Worm (Caenorhabditis elegans) whole organism, L2 larva: Measurements from ENCODE around the gene F28H6.6.

ENCODE experiments used
- F13H6.1 ChIP-seq: sonication (generic microtip); optimal IDR thresholded peaks from 2 replicates; lab custom pipeline; 2016; ENCODE audit warnings: missing genetic modification characterization, missing compliant biosample characterization
- R02D3.7 ChIP-seq: fragments of 150-350 bp; optimal IDR thresholded peaks from 2 replicates; lab custom pipeline; 2014; ENCODE audit warnings: missing biosample characterization, missing genetic modification characterization
- Y55F3AM.14 ChIP-seq: fragments of 200-800 bp; sonication (Bioruptor generic); optimal IDR thresholded peaks from 2 replicates; lab custom pipeline; 2018; ENCODE audit warnings: mild to moderate bottlenecking, missing genetic modification characterization, missing compliant biosample characterization
- ZK546.5 ChIP-seq: sonication (generic microtip); optimal IDR thresholded peaks from 2 replicates; lab custom pipeline; 2017; ENCODE audit warnings: missing biosample characterization, missing genetic modification characterization
- ama-1 ChIP-seq: fragments of 150-350 bp; optimal IDR thresholded peaks from 2 replicates; lab custom pipeline; 2018; ENCODE audit warnings: inconsistent platforms
- blmp-1 ChIP-seq: sonication (generic microtip); optimal IDR thresholded peaks from 2 replicates; lab custom pipeline; 2017; ENCODE audit warnings: missing genetic modification characterization, mild to moderate bottlenecking, missing compliant biosample characterization, antibody characterized with exemption, moderate library complexity; ENCODE audit not compliant: insufficient read depth
- crh-2 ChIP-seq: sonication (generic microtip); optimal IDR thresholded peaks from 2 replicates; lab custom pipeline; 2017; ENCODE audit warnings: missing biosample characterization, missing genetic modification characterization
- elt-1 ChIP-seq: fragments of 150-350 bp; optimal IDR thresholded peaks from 2 replicates; lab custom pipeline; 2014; ENCODE audit warnings: missing biosample characterization, missing genetic modification characterization
- fos-1 ChIP-seq: fragments of 150-350 bp; optimal IDR thresholded peaks from 2 replicates; lab custom pipeline; 2014; ENCODE audit warnings: missing biosample characterization, missing genetic modification characterization
- lin-11 ChIP-seq: fragments of 150-350 bp; sonication (generic microtip); optimal IDR thresholded peaks from 2 replicates; lab custom pipeline; 2014; ENCODE audit warnings: missing biosample characterization, missing genetic modification characterization, inconsistent platforms, mixed read lengths
- nhr-10 ChIP-seq: sonication (generic microtip); optimal IDR thresholded peaks from 2 replicates; lab custom pipeline; 2017; ENCODE audit warnings: missing biosample characterization, missing genetic modification characterization
- nhr-12 ChIP-seq: fragments of 150-350 bp; optimal IDR thresholded peaks from 2 replicates; lab custom pipeline; 2014; ENCODE audit warnings: missing biosample characterization, missing genetic modification characterization
- nhr-129 ChIP-seq: fragments of 150-350 bp; optimal IDR thresholded peaks from 2 replicates; lab custom pipeline; 2014; ENCODE audit warnings: missing biosample characterization, missing genetic modification characterization
- nhr-21 ChIP-seq: fragments of 150-350 bp; optimal IDR thresholded peaks from 2 replicates; lab custom pipeline; 2014; ENCODE audit warnings: missing biosample characterization, missing genetic modification characterization
- nhr-23 ChIP-seq: fragments of 150-350 bp; optimal IDR thresholded peaks from 2 replicates; lab custom pipeline; 2014; ENCODE audit warnings: missing biosample characterization, missing genetic modification reagents, missing genetic modification characterization
- nhr-237 ChIP-seq: fragments of 150-350 bp; optimal IDR thresholded peaks from 2 replicates; lab custom pipeline; 2014; ENCODE audit warnings: missing biosample characterization, missing genetic modification characterization
- nhr-6 ChIP-seq: fragments of 150-350 bp; optimal IDR thresholded peaks from 2 replicates; lab custom pipeline; 2014; ENCODE audit warnings: missing biosample characterization, missing genetic modification characterization
- peb-1 ChIP-seq: fragments of 150-350 bp; optimal IDR thresholded peaks from 2 replicates; lab custom pipeline; 2014; ENCODE audit warnings: missing biosample characterization, missing genetic modification characterization
- sem-4 ChIP-seq: fragments of 150-350 bp; optimal IDR thresholded peaks from 2 replicates; lab custom pipeline; 2014; ENCODE audit warnings: missing biosample characterization, missing genetic modification reagents, missing genetic modification characterization
- skn-1 ChIP-seq: sonication (generic microtip); optimal IDR thresholded peaks from 2 replicates; lab custom pipeline; 2017; ENCODE audit warnings: missing biosample characterization, missing genetic modification characterization
- sma-3 ChIP-seq: sonication (generic microtip); optimal IDR thresholded peaks from 2 replicates; lab custom pipeline; 2016; ENCODE audit warnings: missing genetic modification reagents, missing genetic modification characterization, missing compliant biosample characterization
- sma-9 ChIP-seq, 2 experiments: fragments of 150-350 bp in 1 of 2; sonication (generic microtip) in 1 of 2; optimal IDR thresholded peaks; 2 replicates each; lab custom pipeline; 2014 to 2016; ENCODE audit warnings: missing genetic modification characterization in 2 of 2, mild to moderate bottlenecking in 1 of 2, missing biosample characterization in 1 of 2, missing compliant biosample characterization in 1 of 2, missing genetic modification reagents in 1 of 2, moderate library complexity in 1 of 2
- snpc-4 ChIP-seq: fragments of 150-350 bp; optimal IDR thresholded peaks from 2 replicates; lab custom pipeline; 2014; ENCODE audit warnings: missing biosample characterization, missing genetic modification characterization
- unc-55 ChIP-seq: fragments of 150-350 bp; sonication (generic microtip); optimal IDR thresholded peaks from 3 replicates; lab custom pipeline; 2014; ENCODE audit warnings: missing biosample characterization, missing genetic modification reagents, missing genetic modification characterization
- unc-62 ChIP-seq: fragments of 150-350 bp; optimal IDR thresholded peaks from 2 replicates; lab custom pipeline; 2014; ENCODE audit warnings: missing biosample characterization, missing genetic modification reagents, missing genetic modification characterization
- ztf-1 ChIP-seq: fragments of 200-800 bp; sonication (Bioruptor generic); conservative IDR thresholded peaks from 2 replicates; pipeline ENCODE4 v1.3.6; 2022; ENCODE audit warnings: missing genetic modification characterization, missing compliant biosample characterization
- ztf-11 ChIP-seq: sonication (generic microtip); optimal IDR thresholded peaks from 2 replicates; lab custom pipeline; 2017; ENCODE audit warnings: missing biosample characterization, missing genetic modification characterization

Gene F28H6.6

DNA sequence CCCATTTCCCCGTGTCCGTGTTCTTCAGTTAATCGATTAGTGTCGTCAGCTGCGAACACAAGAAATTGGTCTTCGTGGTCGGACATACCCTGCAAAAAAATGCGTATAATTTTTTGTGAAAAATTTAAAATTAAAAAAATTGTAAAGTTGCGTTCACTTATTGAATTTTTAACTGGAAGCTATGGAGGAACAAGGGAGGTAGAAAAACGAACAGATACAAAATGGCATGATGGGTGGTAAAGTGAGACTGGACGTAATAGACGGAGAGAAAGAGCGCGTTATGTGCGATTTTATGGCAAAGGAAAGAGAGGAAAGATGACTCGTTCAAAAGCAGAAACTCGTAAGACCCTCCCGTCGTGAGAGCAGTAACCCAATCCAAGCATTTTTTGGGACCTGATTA is 41.4 kb downstream of the F28H6.6 start, which contains the start of gene C33G3.6:
Gene C33G3.6 (minus strand): TSS at position 101 of the 400 bp plus-strand sequence.
- TF ChIP-seq ama-1 (lab: Kevin White, UChicago) (no peak), nhr-129 (tag; lab: Kevin White, UChicago) (no peak)
- TF ChIP-seq, all 48 proteins: peak for 0

DNA sequence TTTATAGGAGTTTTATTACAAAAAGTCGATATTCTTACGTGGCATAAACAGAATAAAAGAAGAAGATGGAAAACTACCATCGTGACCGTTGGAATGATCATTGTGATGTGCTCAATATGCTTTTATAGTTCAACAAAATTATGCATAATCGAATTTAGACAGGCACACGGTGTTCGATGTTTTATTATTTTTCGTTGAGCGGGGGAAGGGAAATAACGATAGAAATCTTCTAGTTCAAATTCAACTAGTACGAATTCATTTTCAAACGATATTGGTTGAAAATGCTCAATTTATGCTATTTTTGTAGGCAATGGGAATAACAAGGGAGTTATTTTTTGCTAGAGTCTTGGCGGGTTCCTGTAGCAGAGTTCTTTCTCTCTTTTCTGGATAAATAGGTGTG is 47.1 kb downstream of the F28H6.6 start, which contains the start of gene C33G3.5:
Gene C33G3.5 (minus strand): TSS at position 101 of the 400 bp plus-strand sequence.
- no peak for TF ChIP-seq ztf-1 (GFP tag; lab: Robert Waterston, UW)
- no peak for TF ChIP-seq F13H6.1 (tag; lab: Kevin White, UChicago)
- no peak for TF ChIP-seq ztf-11 (tag; lab: Kevin White, UChicago)
- TF ChIP-seq snpc-4 (tag; lab: Kevin White, UChicago): no peak
- no peak for TF ChIP-seq nhr-6 (tag; lab: Kevin White, UChicago)
- TF ChIP-seq Y55F3AM.14 (GFP tag; lab: Kevin White, UChicago): no peak
- no peak for TF ChIP-seq skn-1
- no peak for TF ChIP-seq ZK546.5
- TF ChIP-seq unc-55: no peak
- no peak for TF ChIP-seq sem-4
- TF ChIP-seq nhr-237 (tag; lab: Kevin White, UChicago): no peak
- no peak for TF ChIP-seq ama-1 (lab: Kevin White, UChicago)
- TF ChIP-seq nhr-10: no peak
- no peak for TF ChIP-seq peb-1 (tag; lab: Kevin White, UChicago)
- TF ChIP-seq unc-62 (GFP tag; lab: Kevin White, UChicago): no peak
- TF ChIP-seq nhr-23 (tag; lab: Kevin White, UChicago): no peak
- no peak for TF ChIP-seq sma-9 (GFP tag; optimal IDR thresholded peaks at IDR 0.05; lab: Kevin White, UChicago)
- TF ChIP-seq sma-9 (tag; optimal IDR thresholded peaks at IDR 0.05; lab: Kevin White, UChicago): no peak
- TF ChIP-seq lin-11 (tag; lab: Kevin White, UChicago): no peak
- no peak for TF ChIP-seq nhr-21
- no peak for TF ChIP-seq elt-1 (tag; lab: Kevin White, UChicago)

DNA sequence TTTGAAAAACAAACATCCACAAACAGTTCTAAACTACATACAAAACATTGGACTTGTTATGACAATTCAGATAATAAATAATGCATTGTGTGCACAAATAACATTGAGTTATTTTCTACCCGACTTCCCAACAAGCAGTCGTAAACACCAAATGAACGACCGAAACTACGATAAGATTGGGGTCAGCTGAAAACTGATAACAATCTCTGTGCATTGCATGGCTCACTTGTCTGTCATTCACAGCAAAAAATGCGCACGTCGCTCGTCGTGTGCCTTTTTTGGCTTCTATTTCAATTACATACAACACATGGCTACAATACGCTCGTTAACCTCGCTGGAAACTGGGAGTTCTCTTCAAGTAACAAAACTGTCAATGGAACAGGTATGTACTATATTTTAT is 54.7 kb downstream of the F28H6.6 start, which contains the start of gene C33G3.4:
Gene C33G3.4 (plus strand): TSS at position 213 of the 400 bp plus-strand sequence.
- TF ChIP-seq R02D3.7 (tag; lab: Kevin White, UChicago): no peak
- TF ChIP-seq crh-2 (tag; lab: Kevin White, UChicago): peak; percentile 19
- peak; percentile 64 for TF ChIP-seq fos-1
- TF ChIP-seq, all 48 proteins: peak for 2

- TF ChIP-seq blmp-1 (tag; lab: Kevin White, UChicago) (peak; percentile 73), nhr-12 (tag; lab: Kevin White, UChicago) (no peak), sem-4 (peak; percentile 46)
Observed at ce11 chrX:14069528-14069927, 56.2 kb downstream of the F28H6.6 start.

DNA sequence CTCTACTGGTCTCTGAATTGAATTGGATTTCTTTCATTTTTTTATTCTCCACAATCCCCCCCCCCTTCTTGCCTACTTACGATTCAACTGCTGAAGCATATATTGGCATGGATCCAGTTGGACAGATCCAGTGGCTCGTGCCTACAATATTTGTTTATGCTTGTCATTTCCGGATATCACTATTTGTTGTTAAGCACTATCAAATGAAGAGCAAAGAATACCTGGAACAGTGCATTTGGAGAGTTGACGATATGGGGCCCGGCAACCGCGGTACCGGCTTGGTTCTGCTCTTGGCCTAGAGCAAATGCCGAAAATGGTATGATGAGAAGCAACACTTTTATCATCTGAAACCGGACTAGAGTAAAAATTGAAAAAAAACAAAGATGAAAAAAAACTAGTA is 58.0 kb downstream of the F28H6.6 start, which contains the start of gene lgc-21:
Gene lgc-21 (minus strand): TSS at position 344 of the 400 bp plus-strand sequence.
- TF ChIP-seq sma-3 (GFP tag; lab: Kevin White, UChicago): no peak
